Fruit fly (Drosophila melanogaster): ENCODE measurements around the gene Oat.

The Oat gene

dm6 chr3L:19636821-19637460 lies 12.7 kb downstream of the Oat start (continued):
- no peak for TF ChIP-seq ssp (GFP tag; IDR thresholded peaks at IDR 0.05)
- TF ChIP-seq Bgb (GFP tag; IDR thresholded peaks at IDR 0.05; ENCODE audit: partially characterized antibody) = no peak
- TF ChIP-seq CG4424 (GFP tag; optimal IDR thresholded peaks at IDR 0.05) = peak; percentile 60
- TF ChIP-seq Blimp-1 (GFP tag; optimal IDR thresholded peaks at IDR 0.05) = peak; percentile 61
- no peak for TF ChIP-seq ato (GFP tag; IDR thresholded peaks at IDR 0.05; ENCODE audit: partially characterized antibody)
- no peak for TF ChIP-seq sug (tag; optimal IDR thresholded peaks at IDR 0.05)
- peak; percentile 89 for TF ChIP-seq sens (GFP tag)
- peak; percentile 80 for TF ChIP-seq CG16815 (GFP tag; optimal IDR thresholded peaks at IDR 0.05)
- TF ChIP-seq NC2α (GFP tag; optimal IDR thresholded peaks at IDR 0.05) = no peak
- TF ChIP-seq dysf (GFP tag; IDR thresholded peaks at IDR 0.05) = no peak
- TF ChIP-seq Aef1 (GFP tag; IDR thresholded peaks at IDR 0.05) = no peak
- TF ChIP-seq jing (GFP tag; optimal IDR thresholded peaks at IDR 0.05) = peak; percentile 10
- no peak for TF ChIP-seq Meics (GFP tag; optimal IDR thresholded peaks at IDR 0.05)
- TF ChIP-seq cad (GFP tag; optimal IDR thresholded peaks at IDR 0.05) = peak; percentile 3
- no peak for TF ChIP-seq esg (GFP tag; conservative IDR thresholded peaks at IDR 0.05)
- peak; percentile 47 for TF ChIP-seq Six4 (GFP tag; optimal IDR thresholded peaks at IDR 0.05)
- peak; percentile 13 for TF ChIP-seq Vsx1 (GFP tag; optimal IDR thresholded peaks at IDR 0.05)
- TF ChIP-seq Elba2 (GFP tag; optimal IDR thresholded peaks at IDR 0.05) = peak; percentile 27
- no peak for TF ChIP-seq CG10147 (GFP tag; optimal IDR thresholded peaks at IDR 0.05)
- TF ChIP-seq lbe (GFP tag; optimal IDR thresholded peaks at IDR 0.05) = no peak
- TF ChIP-seq pho (GFP tag; optimal IDR thresholded peaks at IDR 0.05) = no peak
- TF ChIP-seq ftz-f1 (GFP tag; optimal IDR thresholded peaks at IDR 0.05) = no peak
- peak; percentile 96 for TF ChIP-seq CG15696 (tag; optimal IDR thresholded peaks at IDR 0.05)
- TF ChIP-seq Dip3 (GFP tag; optimal IDR thresholded peaks at IDR 0.05) = no peak
- no peak for TF ChIP-seq Hand (GFP tag; optimal IDR thresholded peaks at IDR 0.05)
- TF ChIP-seq Hr51 (GFP tag; optimal IDR thresholded peaks at IDR 0.05) = no peak
- TF ChIP-seq D (optimal IDR thresholded peaks at IDR 0.05) = peak; percentile 71
- peak; percentile 74 for TF ChIP-seq D (GFP tag; optimal IDR thresholded peaks at IDR 0.05)
- no peak for TF ChIP-seq CG10654 (GFP tag; optimal IDR thresholded peaks at IDR 0.05)
- peak; percentile 32 for TF ChIP-seq CG6813 (GFP tag; optimal IDR thresholded peaks at IDR 0.05)
- TF ChIP-seq Nf-YA (GFP tag; IDR thresholded peaks at IDR 0.05) = no peak
- no peak for TF ChIP-seq CG3995 (GFP tag; optimal IDR thresholded peaks at IDR 0.05)
- no peak; the same call in 1 of the 2 replicates for TF ChIP-seq CG17328 (GFP tag; IDR thresholded peaks at IDR 0.05)
- peak; percentile 7 for TF ChIP-seq CG18476 (GFP tag; optimal IDR thresholded peaks at IDR 0.05)
- TF ChIP-seq CG17802 (tag; optimal IDR thresholded peaks at IDR 0.05) = no peak
- no peak for TF ChIP-seq Gug (GFP tag; IDR thresholded peaks at IDR 0.05)
- TF ChIP-seq CG6689 (GFP tag; IDR thresholded peaks at IDR 0.05) = no peak
- TF ChIP-seq CG11456 (GFP tag; IDR thresholded peaks at IDR 0.05) = no peak
- no peak for TF ChIP-seq Ravus (GFP tag; IDR thresholded peaks at IDR 0.05)
- TF ChIP-seq run (tag; optimal IDR thresholded peaks at IDR 0.05) = no peak
- no peak for TF ChIP-seq Bdp1 (GFP tag; optimal IDR thresholded peaks at IDR 0.05)
- TF ChIP-seq CG3838 (GFP tag; optimal IDR thresholded peaks at IDR 0.05) = no peak
- no peak for TF ChIP-seq bbx (GFP tag; IDR thresholded peaks at IDR 0.05; ENCODE audit: partially characterized antibody)
- TF ChIP-seq hb (GFP tag; IDR thresholded peaks at IDR 0.05; ENCODE audit: partially characterized antibody) = no peak
- TF ChIP-seq gcm2 (GFP tag; optimal IDR thresholded peaks at IDR 0.05) = no peak
- peak; percentile 77 for TF ChIP-seq CoRest (tag; optimal IDR thresholded peaks at IDR 0.05)
- no peak for TF ChIP-seq otp (GFP tag; IDR thresholded peaks at IDR 0.05)
- no peak for TF ChIP-seq CG3065 (GFP tag; optimal IDR thresholded peaks at IDR 0.05)
- TF ChIP-seq YL-1 (GFP tag; optimal IDR thresholded peaks at IDR 0.05) = no peak
- TF ChIP-seq ATbp (GFP tag; optimal IDR thresholded peaks at IDR 0.05) = no peak
- TF ChIP-seq CG11504 (tag; optimal IDR thresholded peaks at IDR 0.05) = peak; percentile 47

All from whole organism, embryonic.